Worm (Caenorhabditis elegans) whole organism, L2 larva: ENCODE measurements around the gene clec-173.

ENCODE experiments used
- C34F6.9 ChIP-seq: fragments of 150-350 bp; optimal IDR thresholded peaks from 2 replicates; lab custom pipeline; 2014; ENCODE audit warnings: missing biosample characterization, missing genetic modification characterization
- F13H6.1 ChIP-seq: sonication (generic microtip); optimal IDR thresholded peaks from 2 replicates; lab custom pipeline; 2016; ENCODE audit warnings: missing genetic modification characterization, missing compliant biosample characterization
- R02D3.7 ChIP-seq: fragments of 150-350 bp; optimal IDR thresholded peaks from 2 replicates; lab custom pipeline; 2014; ENCODE audit warnings: missing biosample characterization, missing genetic modification characterization
- Y55F3AM.14 ChIP-seq: fragments of 200-800 bp; sonication (Bioruptor generic); optimal IDR thresholded peaks from 2 replicates; lab custom pipeline; 2018; ENCODE audit warnings: mild to moderate bottlenecking, missing genetic modification characterization, missing compliant biosample characterization
- ZK546.5 ChIP-seq: sonication (generic microtip); optimal IDR thresholded peaks from 2 replicates; lab custom pipeline; 2017; ENCODE audit warnings: missing biosample characterization, missing genetic modification characterization
- alr-1 ChIP-seq: fragments of 150-350 bp; optimal IDR thresholded peaks from 2 replicates; lab custom pipeline; 2014; ENCODE audit warnings: missing biosample characterization, missing genetic modification characterization
- aly-2 ChIP-seq: fragments of 150-350 bp; optimal IDR thresholded peaks from 2 replicates; lab custom pipeline; 2014; ENCODE audit warnings: missing biosample characterization, missing genetic modification characterization
- ama-1 ChIP-seq: fragments of 150-350 bp; optimal IDR thresholded peaks from 2 replicates; lab custom pipeline; 2018; ENCODE audit warnings: inconsistent platforms
- blmp-1 ChIP-seq: sonication (generic microtip); optimal IDR thresholded peaks from 2 replicates; lab custom pipeline; 2017; ENCODE audit warnings: missing genetic modification characterization, mild to moderate bottlenecking, missing compliant biosample characterization, antibody characterized with exemption, moderate library complexity; ENCODE audit not compliant: insufficient read depth
- ceh-16 ChIP-seq: fragments of 150-350 bp; optimal IDR thresholded peaks from 2 replicates; lab custom pipeline; 2014; ENCODE audit warnings: missing biosample characterization, missing genetic modification characterization
- ceh-82 ChIP-seq: fragments of 150-350 bp; optimal IDR thresholded peaks from 2 replicates; lab custom pipeline; 2014; ENCODE audit warnings: missing biosample characterization, missing genetic modification characterization
- crh-2 ChIP-seq: sonication (generic microtip); optimal IDR thresholded peaks from 2 replicates; lab custom pipeline; 2017; ENCODE audit warnings: missing biosample characterization, missing genetic modification characterization
- dmd-4 ChIP-seq: sonication (generic microtip); optimal IDR thresholded peaks from 2 replicates; lab custom pipeline; 2017; ENCODE audit warnings: missing biosample characterization, missing genetic modification characterization
- egl-27 ChIP-seq: sonication (generic microtip); optimal IDR thresholded peaks from 3 replicates; lab custom pipeline; 2017; ENCODE audit warnings: missing biosample characterization, missing genetic modification reagents, missing genetic modification characterization
- elt-1 ChIP-seq: fragments of 150-350 bp; optimal IDR thresholded peaks from 2 replicates; lab custom pipeline; 2014; ENCODE audit warnings: missing biosample characterization, missing genetic modification characterization
- elt-3 ChIP-seq: sonication (generic microtip); optimal IDR thresholded peaks from 2 replicates; lab custom pipeline; 2017; ENCODE audit warnings: missing biosample characterization, missing genetic modification characterization
- fos-1 ChIP-seq: fragments of 150-350 bp; optimal IDR thresholded peaks from 2 replicates; lab custom pipeline; 2014; ENCODE audit warnings: missing biosample characterization, missing genetic modification characterization
- gmeb-1 ChIP-seq: fragments of 150-350 bp; optimal IDR thresholded peaks from 2 replicates; lab custom pipeline; 2014; ENCODE audit warnings: missing biosample characterization, missing genetic modification characterization
- lin-11 ChIP-seq: fragments of 150-350 bp; sonication (generic microtip); optimal IDR thresholded peaks from 2 replicates; lab custom pipeline; 2014; ENCODE audit warnings: missing biosample characterization, missing genetic modification characterization, inconsistent platforms, mixed read lengths
- lin-13 ChIP-seq: fragments of 150-350 bp; optimal IDR thresholded peaks from 2 replicates; lab custom pipeline; 2014; ENCODE audit warnings: missing biosample characterization, missing genetic modification reagents, missing genetic modification characterization
- lin-39 ChIP-seq: fragments of 150-350 bp; optimal IDR thresholded peaks from 2 replicates; lab custom pipeline; 2014; ENCODE audit warnings: missing biosample characterization, missing genetic modification reagents, missing genetic modification characterization
- lsy-2 ChIP-seq, 2 experiments: fragments of 150-350 bp in 1 of 2; sonication (generic microtip) in 1 of 2; optimal IDR thresholded peaks; 2 replicates each; lab custom pipeline; 2014 to 2017; ENCODE audit warnings: missing biosample characterization in 2 of 2, missing genetic modification characterization in 2 of 2
- mab-5 ChIP-seq: fragments of 150-350 bp; optimal IDR thresholded peaks from 2 replicates; lab custom pipeline; 2014; ENCODE audit warnings: missing biosample characterization, missing genetic modification characterization
- mbf-1 ChIP-seq: sonication (generic microtip); optimal IDR thresholded peaks from 2 replicates; lab custom pipeline; 2017; ENCODE audit warnings: missing biosample characterization, missing genetic modification characterization
- mdl-1 ChIP-seq, 2 experiments: fragments of 150-350 bp in 1 of 2; sonication (generic microtip) in 1 of 2; optimal IDR thresholded peaks; 2 replicates each; lab custom pipeline; 2017; ENCODE audit warnings: missing biosample characterization in 2 of 2, missing genetic modification characterization in 2 of 2
- nhr-10 ChIP-seq: sonication (generic microtip); optimal IDR thresholded peaks from 2 replicates; lab custom pipeline; 2017; ENCODE audit warnings: missing biosample characterization, missing genetic modification characterization
- nhr-11 ChIP-seq: fragments of 150-350 bp; optimal IDR thresholded peaks from 2 replicates; lab custom pipeline; 2014; ENCODE audit warnings: missing biosample characterization, missing genetic modification characterization
- nhr-12 ChIP-seq: fragments of 150-350 bp; optimal IDR thresholded peaks from 2 replicates; lab custom pipeline; 2014; ENCODE audit warnings: missing biosample characterization, missing genetic modification characterization
- nhr-129 ChIP-seq: fragments of 150-350 bp; optimal IDR thresholded peaks from 2 replicates; lab custom pipeline; 2014; ENCODE audit warnings: missing biosample characterization, missing genetic modification characterization
- nhr-21 ChIP-seq: fragments of 150-350 bp; optimal IDR thresholded peaks from 2 replicates; lab custom pipeline; 2014; ENCODE audit warnings: missing biosample characterization, missing genetic modification characterization
- nhr-23 ChIP-seq: fragments of 150-350 bp; optimal IDR thresholded peaks from 2 replicates; lab custom pipeline; 2014; ENCODE audit warnings: missing biosample characterization, missing genetic modification reagents, missing genetic modification characterization
- nhr-237 ChIP-seq: fragments of 150-350 bp; optimal IDR thresholded peaks from 2 replicates; lab custom pipeline; 2014; ENCODE audit warnings: missing biosample characterization, missing genetic modification characterization
- nhr-25 ChIP-seq: fragments of 150-350 bp; sonication (generic microtip); optimal IDR thresholded peaks from 3 replicates; lab custom pipeline; 2014; ENCODE audit warnings: missing biosample characterization, missing genetic modification characterization
- nhr-6 ChIP-seq: fragments of 150-350 bp; optimal IDR thresholded peaks from 2 replicates; lab custom pipeline; 2014; ENCODE audit warnings: missing biosample characterization, missing genetic modification characterization
- nhr-77 ChIP-seq: fragments of 150-350 bp; optimal IDR thresholded peaks from 2 replicates; lab custom pipeline; 2014; ENCODE audit warnings: missing biosample characterization, missing genetic modification characterization
- peb-1 ChIP-seq: fragments of 150-350 bp; optimal IDR thresholded peaks from 2 replicates; lab custom pipeline; 2014; ENCODE audit warnings: missing biosample characterization, missing genetic modification characterization
- sem-4 ChIP-seq: fragments of 150-350 bp; optimal IDR thresholded peaks from 2 replicates; lab custom pipeline; 2014; ENCODE audit warnings: missing biosample characterization, missing genetic modification reagents, missing genetic modification characterization
- skn-1 ChIP-seq: sonication (generic microtip); optimal IDR thresholded peaks from 2 replicates; lab custom pipeline; 2017; ENCODE audit warnings: missing biosample characterization, missing genetic modification characterization
- sma-3 ChIP-seq: sonication (generic microtip); optimal IDR thresholded peaks from 2 replicates; lab custom pipeline; 2016; ENCODE audit warnings: missing genetic modification reagents, missing genetic modification characterization, missing compliant biosample characterization
- sma-9 ChIP-seq, 2 experiments: fragments of 150-350 bp in 1 of 2; sonication (generic microtip) in 1 of 2; optimal IDR thresholded peaks; 2 replicates each; lab custom pipeline; 2014 to 2016; ENCODE audit warnings: missing genetic modification characterization in 2 of 2, mild to moderate bottlenecking in 1 of 2, missing biosample characterization in 1 of 2, missing compliant biosample characterization in 1 of 2, missing genetic modification reagents in 1 of 2, moderate library complexity in 1 of 2
- snpc-4 ChIP-seq: fragments of 150-350 bp; optimal IDR thresholded peaks from 2 replicates; lab custom pipeline; 2014; ENCODE audit warnings: missing biosample characterization, missing genetic modification characterization
- unc-39 ChIP-seq: fragments of 150-350 bp; optimal IDR thresholded peaks from 2 replicates; lab custom pipeline; 2014; ENCODE audit warnings: missing biosample characterization, missing genetic modification characterization
- unc-55 ChIP-seq: fragments of 150-350 bp; sonication (generic microtip); optimal IDR thresholded peaks from 3 replicates; lab custom pipeline; 2014; ENCODE audit warnings: missing biosample characterization, missing genetic modification reagents, missing genetic modification characterization
- unc-62 ChIP-seq: fragments of 150-350 bp; optimal IDR thresholded peaks from 2 replicates; lab custom pipeline; 2014; ENCODE audit warnings: missing biosample characterization, missing genetic modification reagents, missing genetic modification characterization
- zag-1 ChIP-seq: fragments of 150-350 bp; optimal IDR thresholded peaks from 2 replicates; lab custom pipeline; 2014; ENCODE audit warnings: missing biosample characterization, missing genetic modification characterization
- ztf-1 ChIP-seq: fragments of 200-800 bp; sonication (Bioruptor generic); conservative IDR thresholded peaks from 2 replicates; pipeline ENCODE4 v1.3.6; 2022; ENCODE audit warnings: missing genetic modification characterization, missing compliant biosample characterization
- ztf-11 ChIP-seq: sonication (generic microtip); optimal IDR thresholded peaks from 2 replicates; lab custom pipeline; 2017; ENCODE audit warnings: missing biosample characterization, missing genetic modification characterization
- ztf-4 ChIP-seq: fragments of 150-350 bp; optimal IDR thresholded peaks from 2 replicates; lab custom pipeline; 2014; ENCODE audit warnings: missing biosample characterization, missing genetic modification characterization

Gene clec-173

ce11 chrIV:3232694-3233372, 34.6 kb downstream of the clec-173 start:
- TF ChIP-seq nhr-77 (tag; lab: Kevin White, UChicago) (no peak), unc-39 (no peak), nhr-23 (no peak), skn-1 (tag; lab: Kevin White, UChicago) (no peak), F13H6.1 (tag; lab: Kevin White, UChicago) (peak; percentile 71), ZK546.5 (tag; lab: Kevin White, UChicago) (no peak), ama-1 (peak; percentile 90), dmd-4 (tag; lab: Kevin White, UChicago) (no peak), nhr-10 (tag; lab: Kevin White, UChicago) (no peak), lin-39 (tag; lab: Kevin White, UChicago) (no peak), zag-1 (tag; lab: Kevin White, UChicago) (no peak), unc-62 (GFP tag; lab: Kevin White, UChicago) (no peak), nhr-25 (tag; lab: Kevin White, UChicago) (peak; percentile 39), elt-1 (tag; lab: Kevin White, UChicago) (no peak), R02D3.7 (tag; lab: Kevin White, UChicago) (no peak), alr-1 (tag; lab: Kevin White, UChicago) (no peak), nhr-129 (tag; lab: Kevin White, UChicago) (peak; percentile 53), ceh-16 (tag; lab: Kevin White, UChicago) (no peak), nhr-12 (tag; lab: Kevin White, UChicago) (no peak), ztf-4 (tag; lab: Kevin White, UChicago) (no peak), lsy-2 (tag; optimal IDR thresholded peaks at IDR 0.05; lab: Kevin White, UChicago) (peak; percentile 32 to 40), nhr-237 (tag; lab: Kevin White, UChicago) (no peak), snpc-4 (tag; lab: Kevin White, UChicago) (no peak), Y55F3AM.14 (peak; percentile 63), unc-55 (GFP tag; lab: Kevin White, UChicago) (no peak), ceh-82 (tag; lab: Kevin White, UChicago) (no peak), sem-4 (no peak), C34F6.9 (no peak), lin-13 (GFP tag; lab: Kevin White, UChicago) (peak; percentile 23), nhr-6 (tag; lab: Kevin White, UChicago) (no peak), peb-1 (tag; lab: Kevin White, UChicago) (no peak), aly-2 (no peak), mdl-1 (tag; optimal IDR thresholded peaks at IDR 0.05; lab: Kevin White, UChicago) (peak; percentile 32 to 71), sma-9 (GFP tag; optimal IDR thresholded peaks at IDR 0.05; lab: Kevin White, UChicago) (peak; percentile 84), sma-9 (tag; optimal IDR thresholded peaks at IDR 0.05; lab: Kevin White, UChicago) (no peak), ztf-1 (GFP tag; lab: Robert Waterston, UW) (no peak), mbf-1 (no peak), egl-27 (tag; lab: Kevin White, UChicago) (peak; percentile 31), ztf-11 (no peak), blmp-1 (tag; lab: Kevin White, UChicago) (peak; percentile 62), mab-5 (tag; lab: Kevin White, UChicago) (no peak), sma-3 (GFP tag; lab: Kevin White, UChicago) (peak; percentile 77), fos-1 (peak; percentile 53), lin-11 (tag; lab: Kevin White, UChicago) (no peak), crh-2 (tag; lab: Kevin White, UChicago) (peak; percentile 70), nhr-11 (tag; lab: Kevin White, UChicago) (no peak), elt-3 (tag; lab: Kevin White, UChicago) (no peak), gmeb-1 (tag; lab: Kevin White, UChicago) (peak; percentile 29), nhr-21 (peak; percentile 66)
